Fruit fly (Drosophila melanogaster) Kc167 (cell line): Measurements from ENCODE around the gene CG6048.
"Not testable (repeated sequence)": the region's sequence is repeated elsewhere in the genome, so short reads cannot be mapped to it uniquely, and the experiment has no call there.

ENCODE experiments used
- Myc ChIP-seq: fragments of >200 bp; optimal IDR thresholded peaks from 2 replicates; lab custom pipeline; 2017; ENCODE audit warnings: missing external identifiers
- Sin3A ChIP-seq: fragments of >200 bp; optimal IDR thresholded peaks from 2 replicates; lab custom pipeline; 2018; ENCODE audit warnings: missing external identifiers
- h ChIP-seq: fragments of >200 bp; optimal IDR thresholded peaks from 3 replicates; lab custom pipeline; 2018; ENCODE audit warnings: missing external identifiers
- psq ChIP-seq: fragments of >200 bp; optimal IDR thresholded peaks from 2 replicates; lab custom pipeline; 2017; ENCODE audit warnings: missing external identifiers
- ttk ChIP-seq: sonication (Bioruptor generic); optimal IDR thresholded peaks from 2 replicates; lab custom pipeline; 2017; ENCODE audit warnings: missing external identifiers

DNA sequence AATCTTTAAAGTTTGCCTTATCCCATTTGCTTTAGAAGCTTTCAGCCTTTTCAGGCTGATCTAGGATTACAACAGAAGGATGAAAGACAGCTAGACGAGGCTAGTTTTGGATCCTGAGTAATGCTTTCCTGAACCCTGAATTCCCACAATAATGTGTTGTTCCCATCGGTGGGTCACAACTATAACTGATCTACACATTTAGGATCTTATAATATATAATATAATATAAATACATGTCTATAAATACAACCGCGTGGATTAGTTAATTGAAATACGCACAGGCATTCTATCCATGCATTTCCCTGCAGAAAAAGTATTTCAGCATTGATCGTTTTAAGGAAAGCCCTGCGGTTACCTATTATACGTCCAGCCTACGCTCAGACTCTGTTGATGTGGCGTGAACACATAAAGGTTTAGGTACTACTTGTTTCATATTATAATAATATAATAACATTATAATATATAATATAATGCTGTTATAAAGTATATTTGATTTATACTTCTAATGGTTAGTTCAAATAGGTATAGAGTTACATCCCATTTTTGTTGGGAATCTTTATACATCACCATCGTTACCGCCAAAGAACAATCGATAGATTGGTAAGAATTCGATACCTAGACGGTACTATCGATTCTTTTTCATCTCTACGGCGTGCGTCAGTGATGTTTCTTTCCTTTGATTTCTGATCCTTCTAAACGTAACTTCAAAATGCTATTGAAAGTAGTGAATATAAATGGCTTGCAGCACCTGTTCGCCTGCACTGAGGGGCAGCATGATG is 7.1 kb upstream of the CG6048 start, which contains the start of gene CG32756:
- TF ChIP-seq psq (lab: Kevin White, UChicago); Sin3A (lab: Kevin White, UChicago); ttk; h (lab: Kevin White, UChicago); Myc (lab: Kevin White, UChicago): not testable (repeated sequence)
